Fruit fly (Drosophila melanogaster) whole organism, embryonic: Measurements from ENCODE around the gene nmo.
A peak's percentile ranks its signal among the peaks of the same experiment; 100 is the strongest.

Experiments used
- B-H1 ChIP-seq: fragments of 200-800 bp; sonication (Bioruptor generic); IDR thresholded peaks from 3 replicates; pipeline ENCODE4 v1.3.6; 2022; ENCODE audit warnings: missing biosample characterization, missing genetic modification characterization
- B-H2 ChIP-seq: fragments of 200-800 bp; sonication (Bioruptor generic); optimal IDR thresholded peaks from 2 replicates; lab custom pipeline; 2018; ENCODE audit warnings: missing biosample characterization, mild to moderate bottlenecking, missing genetic modification characterization
- Bdp1 ChIP-seq: fragments of 200-800 bp; sonication (Bioruptor generic); optimal IDR thresholded peaks from 3 replicates; lab custom pipeline; 2016; ENCODE audit warnings: missing biosample characterization, missing genetic modification characterization
- Bteb2 ChIP-seq: fragments of 200-800 bp; sonication (Bioruptor generic); optimal IDR thresholded peaks from 2 replicates; lab custom pipeline; 2016; ENCODE audit warnings: missing biosample characterization, missing genetic modification characterization
- CG10366 ChIP-seq: fragments of 200-800 bp; sonication (Bioruptor generic); IDR thresholded peaks from 2 replicates; pipeline ENCODE4 v1.3.6; 2022; ENCODE audit warnings: missing biosample characterization, missing genetic modification characterization
- CG11504 ChIP-seq: fragments of 200-800 bp; sonication (Bioruptor generic); optimal IDR thresholded peaks from 3 replicates; lab custom pipeline; 2019; ENCODE audit warnings: missing biosample characterization, mild to moderate bottlenecking, missing genetic modification characterization, moderate library complexity
- CG11695 ChIP-seq: fragments of 200-800 bp; sonication (Bioruptor generic); IDR thresholded peaks from 3 replicates; pipeline ENCODE4 v1.3.6; 2022; ENCODE audit warnings: missing biosample characterization, missing genetic modification characterization
- CG12219 ChIP-seq: fragments of 200-800 bp; sonication (Bioruptor generic); optimal IDR thresholded peaks from 3 replicates; lab custom pipeline; 2018; ENCODE audit warnings: missing biosample characterization, mild to moderate bottlenecking, missing genetic modification characterization
- CG1647 ChIP-seq: fragments of 200-800 bp; sonication (Bioruptor generic); optimal IDR thresholded peaks from 3 replicates; lab custom pipeline; 2016; ENCODE audit warnings: missing biosample characterization, missing genetic modification characterization
- CG17359 ChIP-seq: fragments of 200-800 bp; sonication (Bioruptor generic); optimal IDR thresholded peaks from 3 replicates; lab custom pipeline; 2018; ENCODE audit warnings: missing biosample characterization, mild to moderate bottlenecking, missing genetic modification characterization, moderate library complexity
- CG17612 ChIP-seq: fragments of 200-800 bp; sonication (Bioruptor generic); IDR thresholded peaks from 2 replicates; pipeline ENCODE4 v1.3.6; 2022; ENCODE audit warnings: missing biosample characterization, missing genetic modification characterization
- CG31388 ChIP-seq: fragments of 200-800 bp; sonication (Bioruptor generic); optimal IDR thresholded peaks from 2 replicates; lab custom pipeline; 2016; ENCODE audit warnings: missing biosample characterization, missing genetic modification characterization
- CG34376 ChIP-seq: fragments of 200-800 bp; sonication (Bioruptor generic); optimal IDR thresholded peaks from 2 replicates; lab custom pipeline; 2018; ENCODE audit warnings: missing biosample characterization, mild to moderate bottlenecking, missing genetic modification characterization
- CG5180 ChIP-seq: fragments of 200-800 bp; sonication (Bioruptor generic); optimal IDR thresholded peaks from 3 replicates; lab custom pipeline; 2017; ENCODE audit warnings: missing biosample characterization, missing genetic modification characterization, mild to moderate bottlenecking, moderate library complexity, missing genetic modification reagents
- CG6689 ChIP-seq: fragments of 200-800 bp; sonication (Bioruptor generic); IDR thresholded peaks from 2 replicates; pipeline ENCODE4 v1.3.6; 2022; ENCODE audit warnings: missing biosample characterization, missing genetic modification characterization
- CG6765 ChIP-seq: fragments of 200-800 bp; sonication (Bioruptor generic); optimal IDR thresholded peaks from 3 replicates; lab custom pipeline; 2017; ENCODE audit warnings: missing biosample characterization, mild to moderate bottlenecking, missing genetic modification characterization
- CG7556 ChIP-seq: fragments of 200-800 bp; sonication (Bioruptor generic); optimal IDR thresholded peaks from 2 replicates; lab custom pipeline; 2017; ENCODE audit warnings: missing biosample characterization, mild to moderate bottlenecking, missing genetic modification characterization
- CG7839 ChIP-seq: fragments of 200-800 bp; sonication (Bioruptor generic); optimal IDR thresholded peaks from 3 replicates; lab custom pipeline; 2018; ENCODE audit warnings: missing biosample characterization, mild to moderate bottlenecking, missing genetic modification characterization, moderate library complexity
- CG8281 ChIP-seq: fragments of 200-800 bp; sonication (Bioruptor generic); optimal IDR thresholded peaks from 2 replicates; lab custom pipeline; 2018; ENCODE audit warnings: missing biosample characterization, mild to moderate bottlenecking, missing genetic modification characterization, moderate library complexity
- CG8924 ChIP-seq: fragments of 200-800 bp; optimal IDR thresholded peaks from 3 replicates; lab custom pipeline; 2019; ENCODE audit warnings: missing biosample characterization, mild to moderate bottlenecking, missing genetic modification characterization, moderate library complexity
- CG9437 ChIP-seq: fragments of 200-800 bp; sonication (Bioruptor generic); optimal IDR thresholded peaks from 2 replicates; lab custom pipeline; 2018; ENCODE audit warnings: missing biosample characterization, mild to moderate bottlenecking, missing genetic modification characterization
- CG9817 ChIP-seq: fragments of 200-800 bp; sonication (Bioruptor generic); optimal IDR thresholded peaks from 2 replicates; lab custom pipeline; 2018; ENCODE audit warnings: missing biosample characterization, mild to moderate bottlenecking, missing genetic modification characterization, moderate library complexity
- Chrac-16 ChIP-seq: fragments of 200-800 bp; sonication (Bioruptor generic); optimal IDR thresholded peaks from 3 replicates; lab custom pipeline; 2016; ENCODE audit warnings: missing biosample characterization, missing genetic modification characterization
- E2f2 ChIP-seq: fragments of 200-800 bp; sonication (Bioruptor generic); IDR thresholded peaks from 2 replicates; pipeline ENCODE4 v1.3.6; 2022; ENCODE audit warnings: missing biosample characterization, missing genetic modification characterization
- HLHmδ ChIP-seq: fragments of 200-800 bp; sonication (Bioruptor generic); optimal IDR thresholded peaks from 2 replicates; lab custom pipeline; 2018; ENCODE audit warnings: missing biosample characterization, mild to moderate bottlenecking, missing genetic modification characterization, moderate library complexity
- Hr78 ChIP-seq, 2 experiments: fragments of 200-800 bp in 1 of 2; fragments of >200 bp in 1 of 2; sonication (Bioruptor generic) in 1 of 2; optimal IDR thresholded peaks; 2 replicates each; lab custom pipeline; 2017 to 2019; ENCODE audit warnings: missing biosample characterization in 2 of 2, missing genetic modification characterization in 2 of 2, mild to moderate bottlenecking in 1 of 2, moderate library complexity in 1 of 2
- Mes4 ChIP-seq: fragments of 200-800 bp; sonication (Bioruptor generic); optimal IDR thresholded peaks from 2 replicates; lab custom pipeline; 2016; ENCODE audit warnings: missing biosample characterization, missing genetic modification characterization
- Myb ChIP-seq: fragments of 200-800 bp; sonication (Bioruptor generic); optimal IDR thresholded peaks from 2 replicates; lab custom pipeline; 2016; ENCODE audit warnings: missing biosample characterization, missing genetic modification characterization
- NfI ChIP-seq: fragments of 200-800 bp; sonication (Bioruptor generic); optimal IDR thresholded peaks from 3 replicates; lab custom pipeline; 2018; ENCODE audit warnings: missing biosample characterization, mild to moderate bottlenecking, missing genetic modification characterization, moderate library complexity
- Six4 ChIP-seq: fragments of 200-800 bp; sonication (Bioruptor generic); optimal IDR thresholded peaks from 2 replicates; lab custom pipeline; 2016; ENCODE audit warnings: missing biosample characterization, missing genetic modification characterization
- Spps ChIP-seq: fragments of 200-800 bp; sonication (Bioruptor generic); optimal IDR thresholded peaks from 2 replicates; lab custom pipeline; 2018; ENCODE audit warnings: missing biosample characterization, mild to moderate bottlenecking, missing genetic modification characterization
- btn ChIP-seq: fragments of 200-800 bp; sonication (Bioruptor generic); optimal IDR thresholded peaks from 2 replicates; lab custom pipeline; 2016; ENCODE audit warnings: missing biosample characterization, missing genetic modification characterization
- chm ChIP-seq: fragments of 200-800 bp; sonication (Bioruptor generic); IDR thresholded peaks from 2 replicates; pipeline ENCODE4 v1.3.6; 2022; ENCODE audit warnings: missing biosample characterization, missing genetic modification characterization
- da ChIP-seq: fragments of 200-800 bp; sonication (Bioruptor generic); optimal IDR thresholded peaks from 2 replicates; lab custom pipeline; 2016; ENCODE audit warnings: missing biosample characterization, missing genetic modification characterization
- dan ChIP-seq: fragments of 200-800 bp; sonication (Bioruptor generic); IDR thresholded peaks from 2 replicates; pipeline ENCODE4 v1.3.6; 2022; ENCODE audit warnings: missing biosample characterization, missing genetic modification characterization
- danr ChIP-seq: fragments of 200-800 bp; sonication (Bioruptor generic); IDR thresholded peaks from 2 replicates; pipeline ENCODE4 v1.3.6; 2022; ENCODE audit warnings: missing biosample characterization, missing genetic modification characterization
- gcm2 ChIP-seq: fragments of 200-800 bp; sonication (Bioruptor generic); optimal IDR thresholded peaks from 2 replicates; lab custom pipeline; 2016; ENCODE audit warnings: missing biosample characterization, missing genetic modification characterization
- grau ChIP-seq: fragments of 200-800 bp; optimal IDR thresholded peaks from 3 replicates; lab custom pipeline; 2019; ENCODE audit warnings: missing biosample characterization, mild to moderate bottlenecking, missing genetic modification characterization, moderate library complexity
- kni ChIP-seq: fragments of 200-800 bp; sonication (Bioruptor generic); optimal IDR thresholded peaks from 3 replicates; lab custom pipeline; 2017; ENCODE audit warnings: mild to moderate bottlenecking, missing biosample characterization, missing genetic modification reagents, missing genetic modification characterization
- mam ChIP-seq: fragments of 200-800 bp; sonication (Bioruptor generic); optimal IDR thresholded peaks from 3 replicates; lab custom pipeline; 2016; ENCODE audit warnings: missing biosample characterization, missing genetic modification characterization
- nerfin-2 ChIP-seq: fragments of 200-800 bp; sonication (Bioruptor generic); IDR thresholded peaks from 2 replicates; pipeline ENCODE4 v1.3.6; 2022; ENCODE audit warnings: missing biosample characterization, missing genetic modification characterization; ENCODE audit not compliant: partially characterized antibody
- peb ChIP-seq: fragments of 200-800 bp; sonication (Bioruptor generic); IDR thresholded peaks from 2 replicates; pipeline ENCODE4 v1.3.6; 2022; ENCODE audit warnings: missing biosample characterization, missing genetic modification characterization
- prd ChIP-seq, 3 experiments: fragments of >200 bp in 2 of 3; fragments of 200-800 bp in 1 of 3; sonication (Bioruptor generic) in 1 of 3; optimal IDR thresholded peaks in 2 of 3; IDR thresholded peaks in 1 of 3; 2 replicates in 2 of 3; 3 replicates in 1 of 3; pipeline versions ENCODE4 v1.3.6 to Lab custom; 2017 to 2022; ENCODE audit warnings: missing biosample characterization in 1 of 3, missing genetic modification characterization in 1 of 3
- sens ChIP-seq: fragments of 200-800 bp; sonication (Bioruptor generic); peaks from one replicate; lab custom pipeline; 2016; ENCODE audit warnings: missing biosample characterization, missing genetic modification characterization
- shn ChIP-seq: fragments of 200-800 bp; sonication (Bioruptor generic); optimal IDR thresholded peaks from 3 replicates; lab custom pipeline; 2016; ENCODE audit warnings: missing biosample characterization, missing genetic modification characterization
- sisA ChIP-seq: fragments of 200-800 bp; sonication (Bioruptor generic); IDR thresholded peaks from 2 replicates; pipeline ENCODE4 v1.3.6; 2022; ENCODE audit warnings: missing biosample characterization, missing genetic modification characterization
- sna ChIP-seq: fragments of 200-800 bp; sonication (Bioruptor generic); IDR thresholded peaks from 2 replicates; pipeline ENCODE4 v1.3.6; 2022; ENCODE audit warnings: missing biosample characterization, missing genetic modification characterization; ENCODE audit not compliant: partially characterized antibody
- so ChIP-seq: fragments of 200-800 bp; sonication (Bioruptor generic); IDR thresholded peaks from 3 replicates; pipeline ENCODE4 v1.3.6; 2022; ENCODE audit warnings: missing biosample characterization, missing genetic modification characterization
- toy ChIP-seq: fragments of 200-800 bp; sonication (Bioruptor generic); IDR thresholded peaks from 2 replicates; pipeline ENCODE4 v1.3.6; 2022; ENCODE audit warnings: missing biosample characterization, missing genetic modification characterization
- trh ChIP-seq: fragments of 200-800 bp; sonication (Bioruptor generic); optimal IDR thresholded peaks from 2 replicates; lab custom pipeline; 2016; ENCODE audit warnings: missing biosample characterization, missing genetic modification characterization
- usp ChIP-seq: fragments of >200 bp; optimal IDR thresholded peaks from 2 replicates; lab custom pipeline; 2017; ENCODE audit warnings: missing biosample characterization, missing genetic modification characterization

The nmo gene

dm6 chr3L:8096106-8096558 is 117.3 kb downstream of the nmo start (continued):
- TF ChIP-seq chm (GFP tag; lab: Robert Waterston, UW) (peak; percentile 78; the same call in 1 of the 2 replicates), CG6765 (GFP tag; lab: Kevin White, UChicago) (peak; percentile 95), mam (GFP tag; lab: Kevin White, UChicago) (peak; percentile 89), CG5180 (peak; percentile 81), CG6689 (GFP tag; lab: Robert Waterston, UW) (peak; percentile 93), CG9817 (tag; lab: Kevin White, UChicago) (peak; percentile 97), so (peak; percentile 96), CG12219 (GFP tag; lab: Kevin White, UChicago) (peak; percentile 86), B-H1 (GFP tag; lab: Robert Waterston, UW) (peak; percentile 87; the same call in 2 of the 3 replicates), CG34376 (GFP tag; lab: Kevin White, UChicago) (peak; percentile 94), B-H2 (GFP tag; lab: Kevin White, UChicago) (peak; percentile 97), sisA (GFP tag; lab: Robert Waterston, UW) (peak; percentile 89), Bdp1 (peak; percentile 60), Mes4 (GFP tag; lab: Kevin White, UChicago) (no peak), prd (optimal IDR thresholded peaks at IDR 0.05; lab: Kevin White, UChicago) (no peak), prd (GFP tag; IDR thresholded peaks at IDR 0.05; lab: Robert Waterston, UW) (peak; percentile 95), kni (GFP tag; lab: Kevin White, UChicago) (no peak), Myb (GFP tag; lab: Kevin White, UChicago) (peak; percentile 64), Six4 (peak; percentile 85), Spps (tag; lab: Kevin White, UChicago) (no peak), CG11695 (GFP tag; lab: Robert Waterston, UW) (peak; percentile 96), danr (GFP tag; lab: Robert Waterston, UW) (peak; percentile 89), CG7556 (GFP tag; lab: Kevin White, UChicago) (peak; percentile 98), CG8924 (tag; lab: Kevin White, UChicago) (peak; percentile 97), sens (GFP tag; lab: Kevin White, UChicago) (peak; percentile 96), peb (peak; percentile 79), CG11504 (peak; percentile 95), gcm2 (GFP tag; lab: Kevin White, UChicago) (peak; percentile 69), HLHmδ (GFP tag; lab: Kevin White, UChicago) (no peak), toy (peak; percentile 89), CG7839 (tag; lab: Kevin White, UChicago) (peak; percentile 97), dan (GFP tag; lab: Robert Waterston, UW) (no peak), sna (no peak), Hr78 (GFP tag; optimal IDR thresholded peaks at IDR 0.05; lab: Kevin White, UChicago) (peak in 1 of 2 experiments; percentile 61), CG17612 (GFP tag; lab: Robert Waterston, UW) (peak; percentile 88), Chrac-16 (GFP tag; lab: Kevin White, UChicago) (peak; percentile 93), shn (peak; percentile 82), CG9437 (GFP tag; lab: Kevin White, UChicago) (peak; percentile 91), btn (GFP tag; lab: Kevin White, UChicago) (peak; percentile 27), Bteb2 (GFP tag; lab: Kevin White, UChicago) (peak; percentile 88), usp (GFP tag; lab: Kevin White, UChicago) (no peak), CG17359 (peak; percentile 91), CG31388 (GFP tag; lab: Kevin White, UChicago) (peak; percentile 79), CG1647 (peak; percentile 81), da (GFP tag; lab: Kevin White, UChicago) (peak; percentile 47), NfI (peak; percentile 97), CG10366 (peak; percentile 94), E2f2 (peak; percentile 79), grau (tag; lab: Kevin White, UChicago) (peak; percentile 97), trh (GFP tag; lab: Kevin White, UChicago) (peak; percentile 71), nerfin-2 (GFP tag; lab: Robert Waterston, UW) (no peak), CG8281 (tag; lab: Kevin White, UChicago) (peak; percentile 69)
